Worm (Caenorhabditis elegans): Measurements from ENCODE around the gene emg-1.

- TF ChIP-seq ztf-4 (tag; optimal IDR thresholded peaks at IDR 0.05) = no peak
- TF ChIP-seq nhr-12 (tag; optimal IDR thresholded peaks at IDR 0.05) = no peak
- no peak for TF ChIP-seq nhr-67 (tag; optimal IDR thresholded peaks at IDR 0.05)
- no peak for TF ChIP-seq fkh-10 (GFP tag; optimal IDR thresholded peaks at IDR 0.05)
- peak; percentile 64 for TF ChIP-seq nhr-25 (tag; optimal IDR thresholded peaks at IDR 0.05)
- peak; percentile 93 for TF ChIP-seq pha-4 (tag; optimal IDR thresholded peaks at IDR 0.05)
- TF ChIP-seq unc-39 (tag; optimal IDR thresholded peaks at IDR 0.05) = no peak
- peak; percentile 39 for TF ChIP-seq elt-2 (tag; optimal IDR thresholded peaks at IDR 0.05)
- TF ChIP-seq nhr-77 (tag; optimal IDR thresholded peaks at IDR 0.05) = no peak
These were observed 49.6 kb upstream of the emg-1 start for ce11 chrIII:10599699-10600098.

All from whole organism, L3 larva.